Fruit fly (Drosophila melanogaster) whole organism, prepupa: ENCODE results near the gene Arl5.

ENCODE experiments used
- Blimp-1 ChIP-seq: fragments of 200-800 bp; sonication (Bioruptor generic); optimal IDR thresholded peaks from 3 replicates; lab custom pipeline; 2017; ENCODE audit warnings: missing biosample characterization, missing genetic modification characterization, mild to moderate bottlenecking, moderate library complexity, missing genetic modification reagents
- CG10631 ChIP-seq: fragments of 200-800 bp; sonication (Bioruptor generic); optimal IDR thresholded peaks from 2 replicates; lab custom pipeline; 2016; ENCODE audit warnings: missing biosample characterization, missing genetic modification characterization
- CG11294 ChIP-seq: fragments of 200-800 bp; sonication (Bioruptor generic); IDR thresholded peaks from 2 replicates; pipeline ENCODE4 v1.3.6; 2022; ENCODE audit warnings: missing biosample characterization, missing genetic modification characterization
- CG11762 ChIP-seq: fragments of 200-800 bp; sonication (Bioruptor generic); optimal IDR thresholded peaks from 3 replicates; lab custom pipeline; 2016; ENCODE audit warnings: missing biosample characterization, missing genetic modification characterization; ENCODE audit not compliant: insufficient read depth
- CG11902 ChIP-seq: fragments of 200-800 bp; sonication (Bioruptor generic); optimal IDR thresholded peaks from 3 replicates; lab custom pipeline; 2016; ENCODE audit warnings: missing biosample characterization, missing genetic modification characterization
- CG15336 ChIP-seq: fragments of 200-800 bp; sonication (Bioruptor generic); IDR thresholded peaks from 2 replicates; pipeline ENCODE4 v1.3.6; 2022; ENCODE audit warnings: missing biosample characterization, missing genetic modification characterization
- CG16779 ChIP-seq: fragments of 200-800 bp; sonication (Bioruptor generic); optimal IDR thresholded peaks from 3 replicates; lab custom pipeline; 2017; ENCODE audit warnings: missing biosample characterization, mild to moderate bottlenecking, missing genetic modification characterization
- CG3032 ChIP-seq: fragments of 200-800 bp; optimal IDR thresholded peaks from 2 replicates; lab custom pipeline; 2019; ENCODE audit warnings: missing biosample characterization, mild to moderate bottlenecking, missing genetic modification characterization, moderate library complexity
- CG31627 ChIP-seq: fragments of 200-800 bp; sonication (Bioruptor generic); optimal IDR thresholded peaks from 3 replicates; lab custom pipeline; 2016; ENCODE audit warnings: missing biosample characterization, missing genetic modification characterization
- CG3919 ChIP-seq: fragments of 200-800 bp; sonication (Bioruptor generic); optimal IDR thresholded peaks from 3 replicates; lab custom pipeline; 2016; ENCODE audit warnings: missing biosample characterization, missing genetic modification characterization
- CG4318 ChIP-seq: fragments of 200-800 bp; sonication (Bioruptor generic); optimal IDR thresholded peaks from 3 replicates; lab custom pipeline; 2017; ENCODE audit warnings: missing biosample characterization, mild to moderate bottlenecking, missing genetic modification characterization
- CG6163 ChIP-seq: fragments of 200-800 bp; sonication (Bioruptor generic); IDR thresholded peaks from 3 replicates; pipeline ENCODE4 v1.3.6; 2022; ENCODE audit warnings: missing biosample characterization, missing genetic modification characterization
- CG6276 ChIP-seq: fragments of 200-800 bp; sonication (Bioruptor generic); optimal IDR thresholded peaks from 2 replicates; lab custom pipeline; 2017; ENCODE audit warnings: missing biosample characterization, mild to moderate bottlenecking, missing genetic modification characterization
- CG6808 ChIP-seq: fragments of 200-800 bp; sonication (Bioruptor generic); optimal IDR thresholded peaks from 3 replicates; lab custom pipeline; 2017; ENCODE audit warnings: missing biosample characterization, missing genetic modification characterization, mild to moderate bottlenecking, moderate library complexity, missing genetic modification reagents
- CG6854 ChIP-seq: fragments of 200-800 bp; sonication (Bioruptor generic); optimal IDR thresholded peaks from 2 replicates; lab custom pipeline; 2017; ENCODE audit warnings: missing biosample characterization, mild to moderate bottlenecking, missing genetic modification characterization
- CG7368 ChIP-seq: fragments of 200-800 bp; sonication (Bioruptor generic); optimal IDR thresholded peaks from 3 replicates; lab custom pipeline; 2016; ENCODE audit warnings: missing biosample characterization, missing genetic modification characterization
- CG8119 ChIP-seq: fragments of 200-800 bp; sonication (Bioruptor generic); IDR thresholded peaks from 3 replicates; pipeline ENCODE4 v1.3.6; 2022; ENCODE audit warnings: missing biosample characterization, missing genetic modification characterization
- CG8319 ChIP-seq: fragments of 200-800 bp; sonication (Bioruptor generic); optimal IDR thresholded peaks from 3 replicates; lab custom pipeline; 2016; ENCODE audit warnings: missing biosample characterization, missing genetic modification characterization
- CG8632 ChIP-seq: fragments of 200-800 bp; sonication (Bioruptor generic); optimal IDR thresholded peaks from 3 replicates; lab custom pipeline; 2016; ENCODE audit warnings: missing biosample characterization, missing genetic modification characterization
- Eip78C ChIP-seq: fragments of 200-800 bp; sonication (Bioruptor generic); peaks from one replicate; lab custom pipeline; 2016; ENCODE audit warnings: missing biosample characterization, missing genetic modification characterization
- Eip93F ChIP-seq: fragments of 200-800 bp; sonication (Bioruptor generic); optimal IDR thresholded peaks from 2 replicates; lab custom pipeline; 2016; ENCODE audit warnings: missing biosample characterization, mild to moderate bottlenecking, missing genetic modification characterization
- Ets21C ChIP-seq: fragments of 200-800 bp; sonication (Bioruptor generic); optimal IDR thresholded peaks from 3 replicates; lab custom pipeline; 2016; ENCODE audit warnings: missing biosample characterization, missing genetic modification characterization
- Ets96B ChIP-seq: fragments of 200-800 bp; optimal IDR thresholded peaks from 2 replicates; lab custom pipeline; 2019; ENCODE audit warnings: missing biosample characterization, mild to moderate bottlenecking, missing genetic modification characterization, moderate library complexity
- Hr39 ChIP-seq: fragments of 200-800 bp; sonication (Bioruptor generic); optimal IDR thresholded peaks from 2 replicates; lab custom pipeline; 2016; ENCODE audit warnings: missing biosample characterization, missing genetic modification characterization
- Hr4 ChIP-seq: fragments of 200-800 bp; sonication (Bioruptor generic); optimal IDR thresholded peaks from 3 replicates; lab custom pipeline; 2016; ENCODE audit warnings: missing biosample characterization, missing genetic modification characterization
- Met ChIP-seq: fragments of 200-800 bp; sonication (Bioruptor generic); optimal IDR thresholded peaks from 3 replicates; lab custom pipeline; 2016; ENCODE audit warnings: missing biosample characterization, missing genetic modification characterization
- OdsH ChIP-seq: fragments of 200-800 bp; sonication (Bioruptor generic); optimal IDR thresholded peaks from 3 replicates; lab custom pipeline; 2016; ENCODE audit warnings: missing biosample characterization, missing genetic modification characterization
- Smox ChIP-seq: fragments of 200-800 bp; sonication (Bioruptor generic); optimal IDR thresholded peaks from 3 replicates; lab custom pipeline; 2016; ENCODE audit warnings: missing biosample characterization, missing genetic modification characterization
- Sox102F ChIP-seq: fragments of 200-800 bp; sonication (Bioruptor generic); optimal IDR thresholded peaks from 2 replicates; lab custom pipeline; 2016; ENCODE audit warnings: missing biosample characterization, mild to moderate bottlenecking, missing genetic modification characterization
- achi ChIP-seq: fragments of 200-800 bp; sonication (Bioruptor generic); optimal IDR thresholded peaks from 3 replicates; lab custom pipeline; 2016; ENCODE audit warnings: missing biosample characterization, missing genetic modification characterization
- acj6 ChIP-seq: fragments of 200-800 bp; sonication (Bioruptor generic); optimal IDR thresholded peaks from 3 replicates; lab custom pipeline; 2016; ENCODE audit warnings: missing biosample characterization, missing genetic modification characterization
- cyc ChIP-seq: fragments of 200-800 bp; sonication (Bioruptor generic); optimal IDR thresholded peaks from 3 replicates; lab custom pipeline; 2016; ENCODE audit warnings: missing biosample characterization, missing genetic modification characterization
- eg ChIP-seq: fragments of 200-800 bp; sonication (Bioruptor generic); IDR thresholded peaks from 3 replicates; pipeline ENCODE4 v1.3.6; 2022; ENCODE audit warnings: missing biosample characterization, missing genetic modification characterization
- esn ChIP-seq: fragments of 200-800 bp; sonication (Bioruptor generic); optimal IDR thresholded peaks from 2 replicates; lab custom pipeline; 2016; ENCODE audit warnings: missing biosample characterization, mild to moderate bottlenecking, missing genetic modification characterization, moderate library complexity
- fd59A ChIP-seq: fragments of 200-800 bp; sonication (Bioruptor generic); optimal IDR thresholded peaks from 2 replicates; lab custom pipeline; 2017; ENCODE audit warnings: missing biosample characterization, mild to moderate bottlenecking, missing genetic modification characterization, missing genetic modification reagents
- fd85E ChIP-seq: fragments of 200-800 bp; sonication (Bioruptor generic); optimal IDR thresholded peaks from 3 replicates; lab custom pipeline; 2016; ENCODE audit warnings: missing biosample characterization, missing genetic modification characterization
- fkh ChIP-seq: fragments of 200-800 bp; sonication (Bioruptor generic); optimal IDR thresholded peaks from 3 replicates; lab custom pipeline; 2017; ENCODE audit warnings: missing biosample characterization, mild to moderate bottlenecking, missing genetic modification characterization, moderate library complexity
- lz ChIP-seq: fragments of 200-800 bp; sonication (Bioruptor generic); optimal IDR thresholded peaks from 3 replicates; lab custom pipeline; 2016; ENCODE audit warnings: missing biosample characterization, missing genetic modification characterization
- net ChIP-seq: fragments of 200-800 bp; sonication (Bioruptor generic); optimal IDR thresholded peaks from 3 replicates; lab custom pipeline; 2016; ENCODE audit warnings: missing biosample characterization, missing genetic modification characterization
- pdm3 ChIP-seq: fragments of 200-800 bp; sonication (Bioruptor generic); optimal IDR thresholded peaks from 3 replicates; lab custom pipeline; 2016; ENCODE audit warnings: missing biosample characterization, missing genetic modification characterization
- salr ChIP-seq, 2 experiments: fragments of 200-800 bp; sonication (Bioruptor generic); optimal IDR thresholded peaks; 3 replicates each; lab custom pipeline; 2016 to 2018; ENCODE audit warnings: missing biosample characterization in 2 of 2, missing genetic modification characterization in 2 of 2, mild to moderate bottlenecking in 1 of 2
- spab ChIP-seq: fragments of 200-800 bp; sonication (Bioruptor generic); optimal IDR thresholded peaks from 2 replicates; lab custom pipeline; 2017; ENCODE audit warnings: missing biosample characterization, mild to moderate bottlenecking, missing genetic modification characterization, missing genetic modification reagents
- ss ChIP-seq, 2 experiments: fragments of 200-800 bp; sonication (Bioruptor generic); optimal IDR thresholded peaks; 2 replicates in 1 of 2; 3 replicates in 1 of 2; lab custom pipeline; 2017 to 2018; ENCODE audit warnings: mild to moderate bottlenecking in 2 of 2, missing biosample characterization in 2 of 2, missing genetic modification characterization in 2 of 2, moderate library complexity in 1 of 2
- svp ChIP-seq: fragments of 200-800 bp; sonication (Bioruptor generic); peaks from one replicate; lab custom pipeline; 2016; ENCODE audit warnings: missing biosample characterization, missing genetic modification characterization
- topi ChIP-seq: fragments of 200-800 bp; sonication (Bioruptor generic); optimal IDR thresholded peaks from 3 replicates; lab custom pipeline; 2016; ENCODE audit warnings: missing biosample characterization, missing genetic modification characterization
- vri ChIP-seq: fragments of 200-800 bp; sonication (Bioruptor generic); optimal IDR thresholded peaks from 3 replicates; lab custom pipeline; 2016; ENCODE audit warnings: missing biosample characterization, mild to moderate bottlenecking, missing genetic modification characterization

The Arl5 gene

DNA sequence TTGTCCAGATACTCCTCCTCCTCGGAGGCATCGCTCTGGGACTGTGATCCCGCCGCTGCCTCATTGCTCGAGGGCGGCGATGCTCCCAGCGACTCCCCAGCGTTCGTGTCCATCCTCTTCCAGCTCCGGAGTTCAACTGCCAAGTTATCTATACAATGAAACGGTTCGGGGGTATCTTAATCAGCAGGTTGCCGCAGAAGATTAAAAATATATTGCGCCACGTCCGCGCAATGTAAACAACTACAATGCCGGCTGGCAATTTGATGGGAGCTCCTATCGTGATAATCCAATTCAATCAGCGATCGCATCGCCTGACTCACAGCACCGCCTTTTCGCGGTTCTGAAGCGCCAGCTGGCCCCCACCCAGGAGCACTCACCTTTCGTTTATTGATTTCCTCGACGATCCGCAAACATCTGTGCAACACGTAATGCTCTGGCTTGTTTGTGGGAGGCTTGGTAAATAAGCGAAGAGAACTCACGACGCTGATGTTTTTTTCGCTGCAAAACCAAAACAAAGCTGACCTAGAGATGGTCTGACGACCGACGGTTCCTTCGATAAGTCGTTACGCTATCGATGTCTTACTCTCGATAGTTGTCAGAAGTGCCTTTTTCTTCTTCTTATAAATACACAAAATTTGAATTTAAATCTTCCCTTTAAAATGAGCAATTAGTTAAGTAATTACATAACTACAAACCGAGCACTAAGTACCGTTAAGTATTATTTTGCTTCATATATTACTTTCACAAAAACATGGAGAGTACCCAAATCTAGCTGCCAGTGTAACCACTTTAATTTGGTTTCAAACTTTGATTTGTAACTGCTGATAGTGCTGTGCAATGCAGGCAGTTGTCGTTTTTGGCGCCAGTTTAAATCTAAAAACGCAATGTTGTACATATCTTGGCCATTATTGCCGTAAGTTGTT, 10.0 kb downstream of the Arl5 start, which contains the start of gene cert (continued):
- TF ChIP-seq net (GFP tag; lab: Kevin White, UChicago) = peak; percentile 21
- TF ChIP-seq CG11902 (GFP tag; lab: Kevin White, UChicago) = no peak
- peak; percentile 37 for TF ChIP-seq pdm3
- peak; percentile 6 for TF ChIP-seq OdsH (GFP tag; lab: Kevin White, UChicago)
- no peak for TF ChIP-seq CG11294 (GFP tag; lab: Robert Waterston, UW)
- peak; percentile 86 for TF ChIP-seq fkh (GFP tag; lab: Kevin White, UChicago)
- peak; percentile 55 for TF ChIP-seq CG6854 (GFP tag; lab: Kevin White, UChicago)
- TF ChIP-seq svp (GFP tag; lab: Kevin White, UChicago) = peak; percentile 95
- no peak for TF ChIP-seq acj6
- TF ChIP-seq CG6808 (GFP tag; lab: Kevin White, UChicago) = peak; percentile 3
- no peak for TF ChIP-seq topi (GFP tag; lab: Kevin White, UChicago)
- TF ChIP-seq spab (GFP tag; lab: Kevin White, UChicago) = no peak
- no peak for TF ChIP-seq CG8319 (GFP tag; lab: Kevin White, UChicago)
- TF ChIP-seq fd59A = no peak
- no peak for TF ChIP-seq CG8119 (GFP tag; lab: Robert Waterston, UW)
- no peak for TF ChIP-seq CG16779 (tag; lab: Kevin White, UChicago)
- 0 out of 3 replicates have a peak, but pooled peaks have one; percentile 30 for TF ChIP-seq CG6163 (GFP tag; lab: Robert Waterston, UW)
- no peak for TF ChIP-seq eg (GFP tag; lab: Robert Waterston, UW)
- TF ChIP-seq CG10631 (GFP tag; lab: Kevin White, UChicago) = peak; percentile 30
- TF ChIP-seq achi (GFP tag; lab: Kevin White, UChicago) = peak; percentile 68
- no peak for TF ChIP-seq CG15336 (GFP tag; lab: Robert Waterston, UW)
- TF ChIP-seq CG4318 (GFP tag; lab: Kevin White, UChicago) = no peak
- peak; percentile 40 for TF ChIP-seq Sox102F (GFP tag; lab: Kevin White, UChicago)
- peak; percentile 78 for TF ChIP-seq Eip78C (GFP tag; lab: Kevin White, UChicago)
- TF ChIP-seq CG8632 (GFP tag; lab: Kevin White, UChicago) = peak; percentile 51
- peak; percentile 31 for TF ChIP-seq Ets21C (GFP tag; lab: Kevin White, UChicago)
- TF ChIP-seq fd85E (GFP tag; lab: Kevin White, UChicago) = no peak
- peak; percentile 63 for TF ChIP-seq CG3919 (GFP tag; lab: Kevin White, UChicago)
- no peak for TF ChIP-seq CG6276 (GFP tag; lab: Kevin White, UChicago)
- peak in 1 of 2 experiments; percentile 49 for TF ChIP-seq ss (GFP tag; optimal IDR thresholded peaks at IDR 0.05; lab: Kevin White, UChicago)
- peak in 1 of 2 experiments; percentile 11 for TF ChIP-seq salr (GFP tag; optimal IDR thresholded peaks at IDR 0.05; lab: Kevin White, UChicago)
- TF ChIP-seq CG7368 (GFP tag; lab: Kevin White, UChicago) = peak; percentile 40
- no peak for TF ChIP-seq Smox (GFP tag; lab: Kevin White, UChicago)
- TF ChIP-seq cyc = peak; percentile 9
- TF ChIP-seq Hr4 (GFP tag; lab: Kevin White, UChicago) = no peak
- TF ChIP-seq Blimp-1 (GFP tag; lab: Kevin White, UChicago) = peak; percentile 24
- TF ChIP-seq, all 60 proteins: peak for 33

DNA sequence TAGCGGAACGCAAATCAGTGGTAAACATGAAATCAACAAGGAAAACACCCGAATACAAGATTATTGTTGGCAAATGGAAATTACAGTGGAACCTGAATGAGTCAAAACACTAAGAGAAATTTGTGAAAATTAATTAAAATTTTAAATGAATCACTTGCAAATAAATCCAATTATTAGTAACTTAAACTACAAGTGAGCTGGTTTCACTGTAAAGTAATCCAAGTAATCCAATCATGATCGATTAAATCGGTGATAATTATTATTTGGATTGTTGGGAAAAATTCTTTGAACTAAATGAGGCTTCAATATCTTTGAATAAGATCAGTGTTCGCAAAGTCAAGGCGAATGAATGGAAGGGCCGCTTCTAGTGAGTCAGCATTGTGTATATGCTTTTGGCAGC, 11.2 kb downstream of the Arl5 start:
- TF ChIP-seq CG31627 (GFP tag; lab: Kevin White, UChicago) = peak; percentile 2
- peak; percentile 29 for TF ChIP-seq topi (GFP tag; lab: Kevin White, UChicago)
- TF ChIP-seq fkh (GFP tag; lab: Kevin White, UChicago) = no peak
- TF ChIP-seq CG3032 (tag; lab: Kevin White, UChicago) = no peak
- no peak for TF ChIP-seq vri (GFP tag; lab: Kevin White, UChicago)
- TF ChIP-seq Eip93F (GFP tag; lab: Kevin White, UChicago) = no peak
- peak; percentile 28 for TF ChIP-seq esn (GFP tag; lab: Kevin White, UChicago)
- no peak for TF ChIP-seq salr (GFP tag; optimal IDR thresholded peaks at IDR 0.05; lab: Kevin White, UChicago)
- TF ChIP-seq lz = peak; percentile 4
- TF ChIP-seq Hr39 = peak; percentile 20
- TF ChIP-seq Smox (GFP tag; lab: Kevin White, UChicago) = peak; percentile 14
- TF ChIP-seq CG11762 (GFP tag; lab: Kevin White, UChicago) = no peak
- TF ChIP-seq CG4318 (GFP tag; lab: Kevin White, UChicago) = no peak
- TF ChIP-seq Hr4 (GFP tag; lab: Kevin White, UChicago) = no peak
- TF ChIP-seq CG11294 (GFP tag; lab: Robert Waterston, UW) = no peak
- no peak for TF ChIP-seq fd59A
- TF ChIP-seq Sox102F (GFP tag; lab: Kevin White, UChicago) = no peak
- TF ChIP-seq CG10631 (GFP tag; lab: Kevin White, UChicago) = no peak
- TF ChIP-seq Met = peak; percentile 40
- TF ChIP-seq svp (GFP tag; lab: Kevin White, UChicago) = peak; percentile 70
- TF ChIP-seq CG6808 (GFP tag; lab: Kevin White, UChicago) = no peak
- TF ChIP-seq CG8119 (GFP tag; lab: Robert Waterston, UW) = no peak
- TF ChIP-seq Ets96B (tag; lab: Kevin White, UChicago) = no peak
- no peak for TF ChIP-seq CG11902 (GFP tag; lab: Kevin White, UChicago)
- TF ChIP-seq, all 60 proteins: peak for 8
